Fruit fly (Drosophila melanogaster) S2 (cell line): ENCODE measurements around the gene CG31735.

ENCODE experiments used
- CG8478 ChIP-seq: fragments of >200 bp; optimal IDR thresholded peaks from 2 replicates; lab custom pipeline; 2018
- CTCF ChIP-seq, 2 experiments: fragments of >200 bp; optimal IDR thresholded peaks; 2 replicates each; lab custom pipeline; 2018

- TF ChIP-seq CG8478: no peak
- TF ChIP-seq CTCF (optimal IDR thresholded peaks at IDR 0.05; lab: Kevin White, UChicago): no peak
Measured at dm6 chr2L:15893711-15894110, 1.5 kb upstream of the CG31735 start, which contains the start of gene Tep1.
